Fruit fly (Drosophila melanogaster): ENCODE data around the gene CG6999.

The CG6999 gene

dm6 chrX:9048941-9049340, 39.2 kb upstream of the CG6999 start (continued):
- TF ChIP-seq cg (GFP tag; optimal IDR thresholded peaks at IDR 0.05): peak; percentile 32
- TF ChIP-seq CG9817 (tag; optimal IDR thresholded peaks at IDR 0.05): no peak
- no peak for TF ChIP-seq dpn (GFP tag; optimal IDR thresholded peaks at IDR 0.05)
- TF ChIP-seq ssp (GFP tag; IDR thresholded peaks at IDR 0.05): no peak
- no peak for TF ChIP-seq Lpt (GFP tag; optimal IDR thresholded peaks at IDR 0.05)
- no peak for TF ChIP-seq Usf (GFP tag; optimal IDR thresholded peaks at IDR 0.05)
- TF ChIP-seq Mad (GFP tag; optimal IDR thresholded peaks at IDR 0.05): no peak
- no peak for TF ChIP-seq CG7928 (GFP tag; optimal IDR thresholded peaks at IDR 0.05)
- TF ChIP-seq CG2129 (GFP tag; IDR thresholded peaks at IDR 0.05; ENCODE audit: partially characterized antibody): no peak
- no peak for TF ChIP-seq Hr78 (GFP tag; optimal IDR thresholded peaks at IDR 0.05)
- TF ChIP-seq Blimp-1 (GFP tag; optimal IDR thresholded peaks at IDR 0.05): peak; percentile 69
- no peak for TF ChIP-seq prd (optimal IDR thresholded peaks at IDR 0.05)
- TF ChIP-seq prd (GFP tag; IDR thresholded peaks at IDR 0.05): no peak
- peak; percentile 31 for TF ChIP-seq kah (GFP tag; optimal IDR thresholded peaks at IDR 0.05)
- TF ChIP-seq Trl (optimal IDR thresholded peaks at IDR 0.05): peak; percentile 6 to 53
- no peak for TF ChIP-seq Trl (GFP tag; optimal IDR thresholded peaks at IDR 0.05)
- TF ChIP-seq MTF-1 (GFP tag; optimal IDR thresholded peaks at IDR 0.05; ENCODE audit: borderline replicate concordance): no peak
- TF ChIP-seq CG9609 (GFP tag; optimal IDR thresholded peaks at IDR 0.05): no peak
- no peak for TF ChIP-seq Lhr (GFP tag; optimal IDR thresholded peaks at IDR 0.05)

- TF ChIP-seq CG6791 (GFP tag; IDR thresholded peaks at IDR 0.05; ENCODE audit: partially characterized antibody) (no peak), CG7963 (GFP tag; IDR thresholded peaks at IDR 0.05; ENCODE audit: partially characterized antibody) (no peak), CG9817 (tag; optimal IDR thresholded peaks at IDR 0.05) (peak; percentile 73), CG17328 (GFP tag; IDR thresholded peaks at IDR 0.05) (peak; percentile 81), ind (GFP tag; optimal IDR thresholded peaks at IDR 0.05) (peak; percentile 61), CG6765 (GFP tag; optimal IDR thresholded peaks at IDR 0.05) (no peak), emc (GFP tag; optimal IDR thresholded peaks at IDR 0.05) (no peak), btn (GFP tag; optimal IDR thresholded peaks at IDR 0.05) (no peak), CG8478 (optimal IDR thresholded peaks at IDR 0.05) (no peak), CG33557 (GFP tag; optimal IDR thresholded peaks at IDR 0.05) (no peak), CG12659 (GFP tag; optimal IDR thresholded peaks at IDR 0.05) (peak; percentile 70), CG11560 (tag; IDR thresholded peaks at IDR 0.05) (no peak), nom (GFP tag; optimal IDR thresholded peaks at IDR 0.05) (peak; percentile 58), al (GFP tag; IDR thresholded peaks at IDR 0.05) (no peak), tio (GFP tag; optimal IDR thresholded peaks at IDR 0.05) (peak; percentile 36), CG11247 (GFP tag; IDR thresholded peaks at IDR 0.05) (no peak), peb (GFP tag; IDR thresholded peaks at IDR 0.05) (peak; percentile 31; the same call in 1 of the 2 replicates), CG2120 (GFP tag; optimal IDR thresholded peaks at IDR 0.05) (peak; percentile 59), slou (GFP tag; optimal IDR thresholded peaks at IDR 0.05) (no peak), bowl (GFP tag; IDR thresholded peaks at IDR 0.05) (no peak), CG4328 (GFP tag; optimal IDR thresholded peaks at IDR 0.05) (no peak), CG15073 (GFP tag; optimal IDR thresholded peaks at IDR 0.05) (no peak), Mes4 (GFP tag; optimal IDR thresholded peaks at IDR 0.05) (peak; percentile 44), sim (GFP tag; IDR thresholded peaks at IDR 0.05) (no peak), CG17829 (tag; optimal IDR thresholded peaks at IDR 0.05) (peak; percentile 55), CG13296 (GFP tag; optimal IDR thresholded peaks at IDR 0.05) (peak; percentile 80), CG1529 (GFP tag; optimal IDR thresholded peaks at IDR 0.05) (peak; percentile 68), CG16863 (GFP tag; optimal IDR thresholded peaks at IDR 0.05) (peak; percentile 44), CG14667 (GFP tag; IDR thresholded peaks at IDR 0.05) (peak; percentile 59), da (GFP tag; optimal IDR thresholded peaks at IDR 0.05) (no peak), chinmo (GFP tag; IDR thresholded peaks at IDR 0.05; ENCODE audit: partially characterized antibody) (no peak), salm (tag; optimal IDR thresholded peaks at IDR 0.05) (peak; percentile 78), Asciz (GFP tag; optimal IDR thresholded peaks at IDR 0.05) (peak; percentile 51), sisA (GFP tag; IDR thresholded peaks at IDR 0.05) (peak; percentile 66)
Measured at dm6 chrX:9060078-9060477, 28.1 kb upstream of the CG6999 start.

Measured in whole organism, embryonic.